Worm (Caenorhabditis elegans) whole organism, mixed stage, embryonic: ENCODE results near the gene K02D10.2.

Source experiments
- cnd-1 ChIP-seq: fragments of 200-800 bp; sonication (Bioruptor generic); optimal IDR thresholded peaks from 2 replicates; lab custom pipeline; 2018; ENCODE audit warnings: mild to moderate bottlenecking, missing genetic modification characterization, missing compliant biosample characterization
- flh-1 ChIP-seq: fragments of 200-800 bp; sonication (Bioruptor generic); optimal IDR thresholded peaks from 2 replicates; lab custom pipeline; 2018; ENCODE audit warnings: mild to moderate bottlenecking, missing genetic modification characterization, moderate library complexity, missing compliant biosample characterization
- hlh-1 ChIP-seq: fragments of 150-350 bp; optimal IDR thresholded peaks from 2 replicates; lab custom pipeline; 2014; ENCODE audit warnings: missing biosample characterization, missing genetic modification reagents, missing genetic modification characterization
- nhr-12 ChIP-seq: fragments of 150-350 bp; optimal IDR thresholded peaks from 2 replicates; lab custom pipeline; 2014; ENCODE audit warnings: missing biosample characterization, missing genetic modification characterization
- sptf-1 ChIP-seq: sonication (generic microtip); optimal IDR thresholded peaks from 2 replicates; lab custom pipeline; 2017; ENCODE audit warnings: mild to moderate bottlenecking, missing genetic modification characterization, moderate library complexity, missing compliant biosample characterization
- unc-120 ChIP-seq: sonication (generic microtip); optimal IDR thresholded peaks from 2 replicates; lab custom pipeline; 2017; ENCODE audit warnings: missing genetic modification characterization, missing compliant biosample characterization; ENCODE audit not compliant: poor library complexity, severe bottlenecking
- unc-62 ChIP-seq: fragments of 150-350 bp; optimal IDR thresholded peaks from 2 replicates; lab custom pipeline; 2014; ENCODE audit warnings: missing biosample characterization, missing genetic modification reagents, missing genetic modification characterization
- ztf-11 ChIP-seq: fragments of 150-350 bp; optimal IDR thresholded peaks from 2 replicates; lab custom pipeline; 2014; ENCODE audit warnings: missing biosample characterization, missing genetic modification characterization

DNA sequence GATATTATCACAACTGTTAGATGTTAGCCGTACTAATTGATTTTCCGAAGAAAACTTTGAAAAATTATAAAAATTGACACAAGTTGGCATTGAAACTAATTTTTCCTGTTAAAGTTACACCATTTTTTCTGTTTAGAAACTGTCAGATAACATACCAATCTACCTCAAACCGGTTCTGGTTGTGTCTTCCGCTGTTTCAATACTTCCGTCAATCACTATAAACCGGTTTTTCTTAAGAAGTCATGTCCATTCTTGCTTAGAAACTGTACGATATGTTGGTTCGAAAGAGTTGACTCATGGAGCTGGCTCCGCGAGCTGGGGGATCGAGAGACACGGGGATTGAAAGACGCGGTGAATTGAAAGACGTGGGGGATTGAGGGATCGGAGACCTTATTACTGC is 819 bp downstream of the K02D10.2 start:
- no peak for TF ChIP-seq hlh-1 (tag; lab: Kevin White, UChicago)
- no peak for TF ChIP-seq flh-1 (GFP tag; lab: Kevin White, UChicago)
- no peak for TF ChIP-seq unc-62 (GFP tag; lab: Kevin White, UChicago)
- TF ChIP-seq nhr-12 (tag; lab: Kevin White, UChicago): no peak
- no peak for TF ChIP-seq cnd-1 (tag; lab: Kevin White, UChicago)
- no peak for TF ChIP-seq sptf-1 (tag; lab: Kevin White, UChicago)
- no peak for TF ChIP-seq unc-120 (tag; lab: Kevin White, UChicago)
- TF ChIP-seq ztf-11 (tag; lab: Kevin White, UChicago): no peak
